Fruit fly (Drosophila melanogaster) whole organism, embryonic: ENCODE measurements around the gene Syx1A.
A peak's percentile ranks its signal among the peaks of the same experiment; 100 is the strongest.

Experiments used
- CG10147 ChIP-seq: fragments of 200-800 bp; sonication (Bioruptor generic); optimal IDR thresholded peaks from 2 replicates; lab custom pipeline; 2019; ENCODE audit warnings: missing biosample characterization, mild to moderate bottlenecking, missing genetic modification characterization, moderate library complexity
- CG10274 ChIP-seq: fragments of 200-800 bp; sonication (Bioruptor generic); optimal IDR thresholded peaks from 3 replicates; lab custom pipeline; 2017; ENCODE audit warnings: missing biosample characterization, mild to moderate bottlenecking, missing genetic modification characterization
- CG10462 ChIP-seq: fragments of 200-800 bp; sonication (Bioruptor generic); optimal IDR thresholded peaks from 2 replicates; lab custom pipeline; 2016; ENCODE audit warnings: missing biosample characterization, missing genetic modification characterization
- CG10959 ChIP-seq: fragments of 200-800 bp; sonication (Bioruptor generic); IDR thresholded peaks from 2 replicates; pipeline ENCODE4 v1.3.6; 2022; ENCODE audit warnings: missing biosample characterization, missing genetic modification characterization
- CG11696 ChIP-seq: fragments of 200-800 bp; sonication (Bioruptor generic); IDR thresholded peaks from 2 replicates; pipeline ENCODE4 v1.3.6; 2022; ENCODE audit warnings: missing biosample characterization, missing genetic modification characterization
- CG11723 ChIP-seq: fragments of 200-800 bp; sonication (Bioruptor generic); optimal IDR thresholded peaks from 2 replicates; lab custom pipeline; 2017; ENCODE audit warnings: missing biosample characterization, mild to moderate bottlenecking, missing genetic modification characterization
- CG12769 ChIP-seq: fragments of 200-800 bp; sonication (Bioruptor generic); optimal IDR thresholded peaks from 2 replicates; lab custom pipeline; 2019; ENCODE audit warnings: missing biosample characterization, mild to moderate bottlenecking, missing genetic modification characterization, moderate library complexity
- CG13424 ChIP-seq: fragments of 200-800 bp; sonication (Bioruptor generic); optimal IDR thresholded peaks from 2 replicates; lab custom pipeline; 2019; ENCODE audit warnings: missing biosample characterization, mild to moderate bottlenecking, missing genetic modification characterization, moderate library complexity
- CG13894 ChIP-seq: fragments of 200-800 bp; sonication (Bioruptor generic); optimal IDR thresholded peaks from 3 replicates; lab custom pipeline; 2018; ENCODE audit warnings: missing biosample characterization, mild to moderate bottlenecking, missing genetic modification characterization, moderate library complexity
- CG14667 ChIP-seq: fragments of 200-800 bp; sonication (Bioruptor generic); IDR thresholded peaks from 2 replicates; pipeline ENCODE4 v1.3.6; 2022; ENCODE audit warnings: missing biosample characterization, missing genetic modification characterization
- CG30020 ChIP-seq: fragments of 200-800 bp; optimal IDR thresholded peaks from 2 replicates; lab custom pipeline; 2019; ENCODE audit warnings: missing biosample characterization, mild to moderate bottlenecking, missing genetic modification characterization, moderate library complexity
- CG3407 ChIP-seq: fragments of 200-800 bp; sonication (Bioruptor generic); optimal IDR thresholded peaks from 2 replicates; lab custom pipeline; 2018; ENCODE audit warnings: missing biosample characterization, mild to moderate bottlenecking, missing genetic modification characterization
- CG4617 ChIP-seq: fragments of 200-800 bp; sonication (Bioruptor generic); optimal IDR thresholded peaks from 3 replicates; lab custom pipeline; 2016; ENCODE audit warnings: missing biosample characterization, missing genetic modification characterization, borderline replicate concordance
- CG6654 ChIP-seq: fragments of 200-800 bp; sonication (Bioruptor generic); optimal IDR thresholded peaks from 2 replicates; lab custom pipeline; 2017; ENCODE audit warnings: missing biosample characterization, mild to moderate bottlenecking, missing genetic modification characterization
- CG6813 ChIP-seq: fragments of 200-800 bp; sonication (Bioruptor generic); optimal IDR thresholded peaks from 2 replicates; lab custom pipeline; 2017; ENCODE audit warnings: missing biosample characterization, missing genetic modification characterization, mild to moderate bottlenecking, moderate library complexity, missing genetic modification reagents
- CG7556 ChIP-seq: fragments of 200-800 bp; sonication (Bioruptor generic); optimal IDR thresholded peaks from 2 replicates; lab custom pipeline; 2017; ENCODE audit warnings: missing biosample characterization, mild to moderate bottlenecking, missing genetic modification characterization
- CG9437 ChIP-seq: fragments of 200-800 bp; sonication (Bioruptor generic); optimal IDR thresholded peaks from 2 replicates; lab custom pipeline; 2018; ENCODE audit warnings: missing biosample characterization, mild to moderate bottlenecking, missing genetic modification characterization
- Camta ChIP-seq: fragments of 200-800 bp; sonication (Bioruptor generic); optimal IDR thresholded peaks from 2 replicates; lab custom pipeline; 2016; ENCODE audit warnings: missing biosample characterization, missing genetic modification characterization
- CkIIα-i1 ChIP-seq: fragments of 200-800 bp; sonication (Bioruptor generic); IDR thresholded peaks from 2 replicates; pipeline ENCODE4 v1.3.6; 2022; ENCODE audit warnings: missing biosample characterization, missing genetic modification characterization
- Dip2 ChIP-seq: fragments of 200-800 bp; sonication (Bioruptor generic); IDR thresholded peaks from 2 replicates; pipeline ENCODE4 v1.3.6; 2022; ENCODE audit warnings: missing biosample characterization, missing genetic modification characterization
- Dll ChIP-seq: fragments of 200-800 bp; sonication (Bioruptor generic); IDR thresholded peaks from 4 replicates; pipeline ENCODE4 v1.3.6; 2022; ENCODE audit warnings: missing biosample characterization, missing genetic modification characterization; ENCODE audit not compliant: partially characterized antibody
- Drgx ChIP-seq: fragments of 200-800 bp; sonication (Bioruptor generic); IDR thresholded peaks from 2 replicates; pipeline ENCODE4 v1.3.6; 2022; ENCODE audit warnings: missing biosample characterization, missing genetic modification characterization
- Ets97D ChIP-seq: fragments of 200-800 bp; sonication (Bioruptor generic); optimal IDR thresholded peaks from 3 replicates; lab custom pipeline; 2016; ENCODE audit warnings: missing biosample characterization, missing genetic modification characterization
- GATAe ChIP-seq: fragments of 200-800 bp; sonication (Bioruptor generic); conservative IDR thresholded peaks from 2 replicates; pipeline ENCODE4 v1.3.6; 2022; ENCODE audit warnings: missing biosample characterization, missing genetic modification characterization
- HLH4C ChIP-seq: fragments of 200-800 bp; sonication (Bioruptor generic); IDR thresholded peaks from 3 replicates; pipeline ENCODE4 v1.3.6; 2022; ENCODE audit warnings: missing biosample characterization, missing genetic modification characterization; ENCODE audit not compliant: partially characterized antibody
- Hr51 ChIP-seq, 2 experiments: fragments of 200-800 bp; sonication (Bioruptor generic); optimal IDR thresholded peaks; 2 replicates in 1 of 2; 3 replicates in 1 of 2; lab custom pipeline; 2016 to 2018; ENCODE audit warnings: missing biosample characterization in 2 of 2, missing genetic modification characterization in 2 of 2, mild to moderate bottlenecking in 1 of 2, moderate library complexity in 1 of 2
- Kr ChIP-seq: fragments of 200-800 bp; sonication (Bioruptor generic); optimal IDR thresholded peaks from 2 replicates; lab custom pipeline; 2017; ENCODE audit warnings: missing biosample characterization, mild to moderate bottlenecking, missing genetic modification characterization
- Med ChIP-seq: fragments of 200-800 bp; sonication (Bioruptor generic); peaks from one replicate; lab custom pipeline; 2016; ENCODE audit warnings: missing biosample characterization, missing genetic modification characterization, mild to moderate bottlenecking, inconsistent platforms, moderate library complexity
- Usf ChIP-seq: fragments of 200-800 bp; sonication (Bioruptor generic); optimal IDR thresholded peaks from 2 replicates; lab custom pipeline; 2017; ENCODE audit warnings: missing genotype, missing biosample characterization, missing genetic modification characterization
- ase ChIP-seq: fragments of 200-800 bp; sonication (Bioruptor generic); IDR thresholded peaks from 3 replicates; pipeline ENCODE4 v1.3.6; 2022; ENCODE audit warnings: missing biosample characterization, missing genetic modification characterization
- bigmax ChIP-seq: fragments of 200-800 bp; sonication (Bioruptor generic); optimal IDR thresholded peaks from 2 replicates; lab custom pipeline; 2018; ENCODE audit warnings: missing biosample characterization, mild to moderate bottlenecking, missing genetic modification characterization
- br ChIP-seq: fragments of >200 bp; optimal IDR thresholded peaks from 2 replicates; lab custom pipeline; 2017
- emc ChIP-seq: fragments of 200-800 bp; sonication (Bioruptor generic); optimal IDR thresholded peaks from 2 replicates; lab custom pipeline; 2016; ENCODE audit warnings: missing biosample characterization, missing genetic modification characterization
- grau ChIP-seq: fragments of 200-800 bp; optimal IDR thresholded peaks from 3 replicates; lab custom pipeline; 2019; ENCODE audit warnings: missing biosample characterization, mild to moderate bottlenecking, missing genetic modification characterization, moderate library complexity
- gt ChIP-seq: fragments of 200-800 bp; sonication (Bioruptor generic); IDR thresholded peaks from 2 replicates; pipeline ENCODE4 v1.3.6; 2022; ENCODE audit warnings: missing biosample characterization, missing genetic modification characterization
- her ChIP-seq: fragments of 200-800 bp; sonication (Bioruptor generic); optimal IDR thresholded peaks from 2 replicates; lab custom pipeline; 2016; ENCODE audit warnings: missing biosample characterization, missing genetic modification characterization
- ind ChIP-seq: fragments of 200-800 bp; sonication (Bioruptor generic); optimal IDR thresholded peaks from 3 replicates; lab custom pipeline; 2016; ENCODE audit warnings: missing biosample characterization, missing genetic modification characterization
- nau ChIP-seq: fragments of 200-800 bp; sonication (Bioruptor generic); optimal IDR thresholded peaks from 3 replicates; lab custom pipeline; 2017; ENCODE audit warnings: missing biosample characterization, mild to moderate bottlenecking, missing genetic modification characterization, missing genetic modification reagents
- otp ChIP-seq: fragments of 200-800 bp; sonication (Bioruptor generic); IDR thresholded peaks from 3 replicates; pipeline ENCODE4, ENCODE4 v1.3.6; 2022; ENCODE audit warnings: missing biosample characterization, missing genetic modification characterization
- pho ChIP-seq: fragments of 200-800 bp; sonication (Bioruptor generic); optimal IDR thresholded peaks from 2 replicates; lab custom pipeline; 2016; ENCODE audit warnings: missing biosample characterization, missing genetic modification characterization
- prd ChIP-seq, 3 experiments: fragments of >200 bp in 2 of 3; fragments of 200-800 bp in 1 of 3; sonication (Bioruptor generic) in 1 of 3; optimal IDR thresholded peaks in 2 of 3; IDR thresholded peaks in 1 of 3; 2 replicates in 2 of 3; 3 replicates in 1 of 3; pipeline versions ENCODE4 v1.3.6 to Lab custom; 2017 to 2022; ENCODE audit warnings: missing biosample characterization in 1 of 3, missing genetic modification characterization in 1 of 3
- repo ChIP-seq: fragments of 200-800 bp; sonication (Bioruptor generic); optimal IDR thresholded peaks from 2 replicates; lab custom pipeline; 2016; ENCODE audit warnings: missing biosample characterization, missing genetic modification characterization
- row ChIP-seq: fragments of 200-800 bp; sonication (Bioruptor generic); IDR thresholded peaks from 3 replicates; pipeline ENCODE4 v1.3.6; 2022; ENCODE audit warnings: missing biosample characterization, missing genetic modification characterization
- salm ChIP-seq: fragments of 200-800 bp; sonication (Bioruptor generic); optimal IDR thresholded peaks from 2 replicates; lab custom pipeline; 2018; ENCODE audit warnings: missing biosample characterization, mild to moderate bottlenecking, missing genetic modification characterization
- sna ChIP-seq: fragments of 200-800 bp; sonication (Bioruptor generic); IDR thresholded peaks from 2 replicates; pipeline ENCODE4 v1.3.6; 2022; ENCODE audit warnings: missing biosample characterization, missing genetic modification characterization; ENCODE audit not compliant: partially characterized antibody
- ttk ChIP-seq: fragments of 200-800 bp; sonication (Bioruptor generic); IDR thresholded peaks from 2 replicates; pipeline ENCODE4 v2.1.2; 2022; ENCODE audit warnings: missing biosample characterization, missing genetic modification characterization
- zen2 ChIP-seq: fragments of 200-800 bp; sonication (Bioruptor generic); IDR thresholded peaks from 3 replicates; pipeline ENCODE4 v1.3.6; 2022; ENCODE audit warnings: missing biosample characterization, missing genetic modification characterization; ENCODE audit not compliant: partially characterized antibody
- zfh2 ChIP-seq: fragments of 200-800 bp; sonication (Bioruptor generic); optimal IDR thresholded peaks from 2 replicates; lab custom pipeline; 2016; ENCODE audit warnings: missing biosample characterization, missing genetic modification characterization

Gene Syx1A

DNA sequence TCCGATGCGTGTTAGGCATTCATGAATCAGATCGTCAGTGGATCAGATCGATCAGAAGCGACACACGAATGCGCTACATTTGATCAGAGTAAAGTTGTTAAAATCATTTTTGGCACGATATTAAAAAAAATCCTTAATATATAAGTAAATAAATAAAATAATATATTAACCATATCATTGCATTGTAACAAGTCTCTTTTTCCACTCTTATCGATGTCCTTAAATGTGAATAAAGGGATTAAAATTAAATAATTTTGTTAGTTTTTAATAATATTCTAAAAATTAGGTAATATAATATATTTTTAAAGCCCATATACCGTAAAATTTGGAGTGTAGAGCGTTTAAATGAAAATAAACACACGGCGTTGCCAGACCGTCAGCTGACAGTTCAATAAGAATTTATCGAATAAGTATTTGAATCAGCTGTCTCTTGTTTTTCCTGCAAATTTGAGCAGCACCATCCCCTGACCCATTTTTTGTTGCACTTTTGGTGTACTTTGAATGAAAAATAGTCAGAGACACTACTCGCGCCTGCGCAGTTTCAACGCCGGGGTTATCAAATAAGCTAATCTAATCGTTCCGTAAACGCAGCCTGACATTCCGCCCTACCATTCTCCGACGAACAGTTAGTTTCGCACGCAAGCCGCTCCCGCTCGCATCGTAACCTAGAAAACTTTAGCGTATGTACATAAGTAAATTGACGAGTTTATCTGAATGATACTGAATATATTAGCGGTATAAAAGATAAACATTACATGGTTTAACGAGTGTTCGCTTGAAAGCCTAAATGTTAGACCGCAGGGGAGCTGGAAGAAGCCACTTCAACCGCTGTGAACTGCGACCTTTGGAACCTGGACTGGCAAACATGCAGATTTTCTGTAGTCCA is 46.6 kb upstream of the Syx1A start, which contains the start of the genes p38a and CG6178 (continued):
- peak; percentile 98 for TF ChIP-seq Drgx (GFP tag; lab: Robert Waterston, UW)
- TF ChIP-seq CG12769 (tag; lab: Kevin White, UChicago): peak; percentile 16
- TF ChIP-seq ind (GFP tag; lab: Kevin White, UChicago): peak; percentile 96
- peak; percentile 88 for TF ChIP-seq CG30020 (tag; lab: Kevin White, UChicago)
- TF ChIP-seq nau (GFP tag; lab: Kevin White, UChicago): no peak
- TF ChIP-seq Kr (GFP tag; lab: Kevin White, UChicago): no peak
- TF ChIP-seq Med (GFP tag; lab: Kevin White, UChicago): peak; percentile 84
- peak; percentile 82 for TF ChIP-seq CG10462 (GFP tag; lab: Kevin White, UChicago)
- TF ChIP-seq prd (optimal IDR thresholded peaks at IDR 0.05; lab: Kevin White, UChicago): no peak
- peak; percentile 97 for TF ChIP-seq prd (GFP tag; IDR thresholded peaks at IDR 0.05; lab: Robert Waterston, UW)
- TF ChIP-seq ase (GFP tag; lab: Robert Waterston, UW): peak; percentile 96
- TF ChIP-seq CG13894 (tag; lab: Kevin White, UChicago): peak; percentile 96
- peak; percentile 97 for TF ChIP-seq CG7556 (GFP tag; lab: Kevin White, UChicago)
- TF ChIP-seq Dll (GFP tag; lab: Robert Waterston, UW): no peak
- TF ChIP-seq zen2: no peak
- peak; percentile 87; the same call in 1 of the 2 replicates for TF ChIP-seq CkIIα-i1 (GFP tag; lab: Robert Waterston, UW)
- peak; percentile 99 for TF ChIP-seq CG10274
- TF ChIP-seq CG13424 (tag; lab: Kevin White, UChicago): peak; percentile 99
- peak; percentile 74 for TF ChIP-seq CG10959
- TF ChIP-seq CG14667 (GFP tag; lab: Robert Waterston, UW): peak; percentile 96
- TF ChIP-seq emc (GFP tag; lab: Kevin White, UChicago): peak; percentile 49
- peak; percentile 33 for TF ChIP-seq Camta (GFP tag; lab: Kevin White, UChicago)
- TF ChIP-seq CG4617 (GFP tag; lab: Kevin White, UChicago): peak; percentile 82
- peak; percentile 50 for TF ChIP-seq Ets97D (GFP tag; lab: Kevin White, UChicago)
- peak; percentile 90 for TF ChIP-seq CG6654
- peak; percentile 98 for TF ChIP-seq CG10147 (GFP tag; lab: Kevin White, UChicago)
- peak; percentile 97 for TF ChIP-seq row (GFP tag; lab: Robert Waterston, UW)
- TF ChIP-seq Hr51 (GFP tag; optimal IDR thresholded peaks at IDR 0.05; lab: Kevin White, UChicago): peak; percentile 52 to 99
- TF ChIP-seq gt: peak; percentile 86
- peak; percentile 79 for TF ChIP-seq otp (GFP tag; lab: Robert Waterston, UW)
- TF ChIP-seq br (lab: Kevin White, UChicago): no peak
- TF ChIP-seq pho (GFP tag; lab: Kevin White, UChicago): peak; percentile 55
- peak; percentile 86 for TF ChIP-seq zfh2
- peak; percentile 96 for TF ChIP-seq CG9437 (GFP tag; lab: Kevin White, UChicago)
- peak; percentile 96 for TF ChIP-seq salm (tag; lab: Kevin White, UChicago)
- TF ChIP-seq sna (GFP tag; lab: Robert Waterston, UW): no peak
- peak; percentile 94 for TF ChIP-seq CG6813
- no peak for TF ChIP-seq repo (GFP tag; lab: Kevin White, UChicago)
- TF ChIP-seq bigmax: peak; percentile 82
- TF ChIP-seq CG11696: peak; percentile 81
- TF ChIP-seq her (GFP tag; lab: Kevin White, UChicago): no peak
- TF ChIP-seq Usf: peak; percentile 97
- TF ChIP-seq Dip2 (GFP tag; lab: Robert Waterston, UW): peak; percentile 56
- peak; percentile 98 for TF ChIP-seq grau (tag; lab: Kevin White, UChicago)
- peak; percentile 91 for TF ChIP-seq CG11723
- TF ChIP-seq HLH4C (GFP tag; lab: Robert Waterston, UW): no peak
- peak; percentile 95 for TF ChIP-seq ttk (GFP tag; lab: Robert Waterston, UW)
- peak; percentile 90 for TF ChIP-seq CG3407
- TF ChIP-seq GATAe: peak; percentile 89
